Fruit fly (Drosophila melanogaster) Kc167 (cell line): Measurements from ENCODE around the gene pie.

Experiments used
- Myc ChIP-seq: fragments of >200 bp; optimal IDR thresholded peaks from 2 replicates; lab custom pipeline; 2017; ENCODE audit warnings: missing external identifiers
- Sin3A ChIP-seq: fragments of >200 bp; optimal IDR thresholded peaks from 2 replicates; lab custom pipeline; 2018; ENCODE audit warnings: missing external identifiers
- h ChIP-seq: fragments of >200 bp; optimal IDR thresholded peaks from 3 replicates; lab custom pipeline; 2018; ENCODE audit warnings: missing external identifiers
- insv ChIP-seq: fragments of >200 bp; optimal IDR thresholded peaks from 3 replicates; lab custom pipeline; 2018; ENCODE audit warnings: missing external identifiers
- psq ChIP-seq: fragments of >200 bp; optimal IDR thresholded peaks from 2 replicates; lab custom pipeline; 2017; ENCODE audit warnings: missing external identifiers
- ttk ChIP-seq: sonication (Bioruptor generic); optimal IDR thresholded peaks from 2 replicates; lab custom pipeline; 2017; ENCODE audit warnings: missing external identifiers

Gene pie

dm6 chr2L:10439174-10439573, 16.6 kb upstream of the pie start, which contains the start of gene Nse4:
TSS of gene Nse4 (plus strand) at chr2L:10439440.
- TF ChIP-seq ttk (lab: Kevin White, UChicago) (no peak), Myc (lab: Kevin White, UChicago) (no peak), insv (lab: Kevin White, UChicago) (no peak), Sin3A (no peak), h (lab: Kevin White, UChicago) (no peak)

dm6 chr2L:10437317-10437716, 14.7 kb upstream of the pie start, which contains the start of gene STUB1:
TSS of gene STUB1 (plus strand) at chr2L:10437548.
- TF ChIP-seq Myc (lab: Kevin White, UChicago) (no peak), psq (no peak), ttk (lab: Kevin White, UChicago) (no peak)

- TF ChIP-seq ttk (lab: Kevin White, UChicago) (no peak), insv (lab: Kevin White, UChicago) (no peak), h (lab: Kevin White, UChicago) (no peak)
Observed at dm6 chr2L:10435606-10436160, 13.1 kb upstream of the pie start, which contains the start of the genes TBC1D16 and holn1. TSS of gene TBC1D16 (minus strand) at chr2L:10435656. TSS of gene holn1 (plus strand) at chr2L:10435995.

DNA sequence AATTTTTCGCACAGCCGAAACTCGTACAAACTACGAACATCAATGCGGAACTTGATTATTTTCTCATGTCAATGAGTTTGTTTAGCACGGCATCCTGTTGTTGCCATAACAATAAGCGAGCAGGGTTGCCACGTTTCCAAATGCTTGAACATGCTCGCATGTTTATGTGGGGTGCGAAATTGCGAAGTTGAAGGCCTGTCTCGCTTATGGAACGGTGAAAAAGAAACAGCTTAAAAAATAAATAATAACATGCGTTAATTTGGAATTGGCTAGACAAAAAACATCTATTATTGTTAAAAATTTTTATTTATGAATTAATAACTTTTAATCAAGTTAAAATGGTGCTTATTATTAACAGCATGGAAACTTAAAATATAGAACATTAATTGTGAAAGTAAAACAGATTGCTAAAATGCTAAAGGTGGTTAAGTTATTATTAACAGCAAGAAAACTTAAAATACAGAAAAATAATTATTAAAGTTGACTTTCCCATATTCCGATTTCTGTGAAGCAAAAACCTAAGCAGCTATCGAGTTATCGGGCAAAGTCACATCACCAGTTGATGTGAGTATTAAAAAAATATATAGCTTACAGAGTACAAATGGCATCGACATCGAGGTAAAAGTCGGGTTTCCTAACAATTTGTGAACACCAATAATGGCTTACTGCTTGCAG, 8.4 kb upstream of the pie start, which contains the start of the genes Bug22 and TfIIB:
Bug22 (minus strand) TSS at position 117 of the 675 bp plus-strand sequence.
TfIIB (plus strand) TSS at position 537 of the 675 bp plus-strand sequence.
- TF ChIP-seq Sin3A (no peak), psq (no peak), insv (lab: Kevin White, UChicago) (no peak), Myc (lab: Kevin White, UChicago) (no peak), h (lab: Kevin White, UChicago) (no peak), ttk (lab: Kevin White, UChicago) (no peak)

DNA sequence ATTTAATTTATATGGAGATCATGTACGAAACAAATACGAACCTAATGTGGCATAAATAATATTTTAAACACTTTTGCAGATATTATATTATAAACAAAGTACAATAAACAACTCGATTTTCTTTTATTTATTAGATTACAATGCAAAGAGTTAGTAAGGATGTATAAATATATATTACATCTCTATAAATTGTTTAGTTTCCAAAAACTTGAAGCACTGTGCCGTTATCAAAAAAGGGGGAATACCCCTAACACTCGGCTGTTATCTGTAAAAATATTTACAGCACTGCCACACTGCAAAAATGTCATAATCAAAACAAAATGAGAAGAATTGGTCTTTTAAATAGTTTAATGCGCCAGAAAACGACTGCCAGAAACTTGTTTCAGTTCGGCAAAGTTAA, 5.9 kb upstream of the pie start, which contains the start of gene CG5188:
CG5188 (plus strand) TSS at position 302 of the 400 bp plus-strand sequence.
- TF ChIP-seq ttk (lab: Kevin White, UChicago): no peak
- no peak for TF ChIP-seq Myc (lab: Kevin White, UChicago)
- no peak for TF ChIP-seq insv (lab: Kevin White, UChicago)
- TF ChIP-seq Sin3A: no peak
- TF ChIP-seq h (lab: Kevin White, UChicago): no peak
- no peak for TF ChIP-seq psq

DNA sequence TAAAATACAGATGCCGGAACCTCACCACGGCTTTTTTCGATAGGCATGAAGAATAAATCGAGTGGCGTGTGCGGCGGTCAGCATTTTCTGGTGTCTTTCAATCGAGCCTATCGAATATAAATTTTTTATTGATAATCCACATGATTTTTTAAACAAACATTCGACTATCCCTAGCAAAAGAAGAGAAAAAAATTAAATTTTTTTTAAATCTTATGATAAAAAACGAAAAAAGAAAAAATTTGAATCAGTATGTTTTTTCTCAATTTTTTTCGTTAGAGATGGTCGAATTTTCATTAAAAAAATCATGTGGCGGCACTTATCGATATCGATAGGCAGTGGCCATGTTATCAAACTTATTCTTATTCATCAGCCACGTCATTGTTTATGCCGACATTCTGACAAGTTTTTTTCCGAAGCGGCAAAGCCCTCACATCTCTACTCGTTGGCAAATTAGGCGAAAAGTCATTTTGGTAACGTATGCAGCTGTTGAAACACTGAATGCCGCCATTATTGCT, 4.0 kb upstream of the pie start, which contains the start of the genes SmB and KdelR:
SmB (minus strand) TSS at position 94 of the 515 bp plus-strand sequence.
KdelR (plus strand) TSS at position 354 of the 515 bp plus-strand sequence.
- no peak for TF ChIP-seq ttk (lab: Kevin White, UChicago)
- TF ChIP-seq Sin3A: no peak
- no peak for TF ChIP-seq Myc (lab: Kevin White, UChicago)
- TF ChIP-seq h (lab: Kevin White, UChicago): no peak
- no peak for TF ChIP-seq psq
- TF ChIP-seq insv (lab: Kevin White, UChicago): no peak

- TF ChIP-seq insv (lab: Kevin White, UChicago): no peak
- no peak for TF ChIP-seq h (lab: Kevin White, UChicago)
- no peak for TF ChIP-seq Myc (lab: Kevin White, UChicago)
- no peak for TF ChIP-seq psq
- no peak for TF ChIP-seq ttk (lab: Kevin White, UChicago)
- no peak for TF ChIP-seq Sin3A
Observed at dm6 chr2L:10425599-10425998, 3.0 kb upstream of the pie start.

- TF ChIP-seq h (lab: Kevin White, UChicago) (no peak), ttk (lab: Kevin White, UChicago) (no peak), Sin3A (no peak), insv (lab: Kevin White, UChicago) (no peak), Myc (lab: Kevin White, UChicago) (no peak), psq (no peak)
Observed at dm6 chr2L:10418981-10419380, 3.6 kb downstream of the pie start, which contains the start of gene RfC3. TSS of gene RfC3 (plus strand) at chr2L:10419190.

dm6 chr2L:10413251-10414127, 9.1 kb downstream of the pie start, which contains the start of the genes CG5355 and Klp31E:
TSS of gene CG5355 (minus strand) at chr2L:10413463.
TSS of gene Klp31E (plus strand) at chr2L:10414017.
- no peak for TF ChIP-seq Myc (lab: Kevin White, UChicago)
- no peak for TF ChIP-seq insv (lab: Kevin White, UChicago)
- no peak for TF ChIP-seq h (lab: Kevin White, UChicago)
- no peak for TF ChIP-seq psq
- no peak for TF ChIP-seq Sin3A
- no peak for TF ChIP-seq ttk (lab: Kevin White, UChicago)

DNA sequence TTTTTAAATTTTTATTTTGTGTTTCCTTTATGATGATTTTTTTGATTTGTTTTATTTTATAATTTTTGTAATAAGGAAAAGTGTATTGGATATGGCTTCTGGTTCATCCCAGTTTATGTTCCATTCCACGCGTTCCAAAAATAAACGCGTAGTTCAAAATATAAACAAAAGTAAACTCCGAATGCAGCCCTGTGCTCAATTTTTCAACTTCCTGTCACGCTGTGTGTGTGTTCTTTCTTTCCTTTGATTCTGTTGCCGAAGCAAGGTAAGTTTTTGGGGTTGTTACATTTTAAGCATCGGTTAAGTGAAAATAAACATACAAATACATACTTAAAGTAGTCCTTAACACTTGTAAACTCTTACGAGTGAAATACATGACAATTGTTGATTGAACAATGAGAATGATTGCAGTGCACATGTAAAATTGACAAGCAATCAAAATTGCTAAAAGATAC, 14.4 kb downstream of the pie start, which contains the start of the genes Ip259 and RpS27A:
Ip259 (plus strand) TSS at position 231 of the 455 bp plus-strand sequence.
RpS27A (plus strand) TSS at position 231 of the 455 bp plus-strand sequence.
- TF ChIP-seq ttk (lab: Kevin White, UChicago) (no peak), insv (lab: Kevin White, UChicago) (no peak), psq (no peak), Sin3A (no peak), Myc (lab: Kevin White, UChicago) (no peak), h (lab: Kevin White, UChicago) (no peak)
